In the genomic region with DNA sequence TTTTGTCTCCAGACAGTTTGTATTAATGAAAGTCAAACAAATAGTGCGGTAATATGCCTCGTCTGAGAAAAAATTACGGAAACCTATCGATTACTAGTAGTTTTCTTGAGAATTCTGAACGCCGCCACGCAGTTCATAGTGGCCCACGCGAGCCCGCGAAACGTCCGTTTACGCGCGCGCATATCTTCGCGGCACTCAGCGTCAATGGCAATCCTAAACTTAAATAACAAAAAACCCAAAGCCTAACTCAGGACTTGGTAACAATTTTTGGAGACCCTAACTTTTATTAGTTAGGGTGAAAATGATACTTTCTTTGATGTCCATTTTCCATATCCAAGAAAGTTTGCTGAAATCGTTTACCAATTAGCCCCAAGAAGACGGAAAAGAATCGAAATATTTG, we compare ENCODE assay signal across 1 worm cellular context.
TF ChIP-seq lines count a peak whose summit lies in the region.

No protein-coding gene starts in this region.

TF ChIP-seq in whole organism, young adult, 124 proteins besides CTCF, POLR2A, EP300 and RAD21 (continued from another document):
- TF ChIP-seq Y56A3A.18 (GFP tag; IDR thresholded peaks at IDR 0.05; lab: Robert Waterston, UW) = no peak
